Fruit fly (Drosophila melanogaster): Measurements from ENCODE around the gene RpS20.

RpS20 gene

dm6 chr3R:20835531-20835930 is 13.6 kb downstream of the RpS20 start:
- TF ChIP-seq CG8478 (optimal IDR thresholded peaks at IDR 0.05) = no peak
- TF ChIP-seq CTCF (optimal IDR thresholded peaks at IDR 0.05) = no peak

dm6 chr3R:20836257-20836856 is 14.4 kb downstream of the RpS20 start:
- TF ChIP-seq CG8478 (optimal IDR thresholded peaks at IDR 0.05) (no peak), CTCF (optimal IDR thresholded peaks at IDR 0.05) (no peak)

- TF ChIP-seq CTCF (optimal IDR thresholded peaks at IDR 0.05) = no peak
- TF ChIP-seq CG8478 (optimal IDR thresholded peaks at IDR 0.05) = no peak
Measured at dm6 chr3R:20837242-20837664, 15.3 kb downstream of the RpS20 start.

- TF ChIP-seq CG8478 (optimal IDR thresholded peaks at IDR 0.05) (no peak), CTCF (optimal IDR thresholded peaks at IDR 0.05) (no peak)
Measured at dm6 chr3R:20838787-20839186, 16.8 kb downstream of the RpS20 start.

dm6 chr3R:20841840-20842239 is 19.9 kb downstream of the RpS20 start, which contains the start of gene CG15695:
Gene CG15695 (plus strand): TSS chr3R:20842140.
- no peak for TF ChIP-seq CTCF (optimal IDR thresholded peaks at IDR 0.05)
- no peak for TF ChIP-seq CG8478 (optimal IDR thresholded peaks at IDR 0.05)

dm6 chr3R:20845493-20845892 is 23.5 kb downstream of the RpS20 start:
- TF ChIP-seq CTCF (optimal IDR thresholded peaks at IDR 0.05) (no peak), CG8478 (optimal IDR thresholded peaks at IDR 0.05) (no peak)

dm6 chr3R:20846316-20846715 is 24.3 kb downstream of the RpS20 start:
- no peak for TF ChIP-seq CG8478 (optimal IDR thresholded peaks at IDR 0.05)

- TF ChIP-seq CTCF (optimal IDR thresholded peaks at IDR 0.05) = no peak
- TF ChIP-seq CG8478 (optimal IDR thresholded peaks at IDR 0.05) = no peak
Measured at dm6 chr3R:20846768-20847167, 24.8 kb downstream of the RpS20 start, which contains the start of gene CG15696. Gene CG15696 (plus strand): TSS chr3R:20847068.

dm6 chr3R:20850395-20851039 is 28.5 kb downstream of the RpS20 start, which contains the start of gene RpS30:
Gene RpS30 (plus strand): TSS chr3R:20850516.
- TF ChIP-seq CG8478 (optimal IDR thresholded peaks at IDR 0.05) (no peak), CTCF (optimal IDR thresholded peaks at IDR 0.05) (peak; percentile 39 to 41)

- TF ChIP-seq CTCF (optimal IDR thresholded peaks at IDR 0.05) (no peak), CG8478 (optimal IDR thresholded peaks at IDR 0.05) (no peak)
Measured at dm6 chr3R:20859845-20860244, 37.9 kb downstream of the RpS20 start, which contains the start of gene Ir93a. Gene Ir93a (minus strand): TSS chr3R:20859945.

dm6 chr3R:20866204-20866603 is 44.2 kb downstream of the RpS20 start, which contains the start of gene KaiR1D:
Gene KaiR1D (minus strand): TSS chr3R:20866231.
- TF ChIP-seq CG8478 (optimal IDR thresholded peaks at IDR 0.05) (no peak), CTCF (optimal IDR thresholded peaks at IDR 0.05) (no peak)

- no peak for TF ChIP-seq CTCF (optimal IDR thresholded peaks at IDR 0.05)
- no peak for TF ChIP-seq CG8478 (optimal IDR thresholded peaks at IDR 0.05)
Measured at dm6 chr3R:20870736-20871135, 48.8 kb downstream of the RpS20 start, which contains the start of gene TotA. Gene TotA (plus strand): TSS chr3R:20871036.

- TF ChIP-seq CTCF (optimal IDR thresholded peaks at IDR 0.05) (no peak), CG8478 (optimal IDR thresholded peaks at IDR 0.05) (no peak)
Measured at dm6 chr3R:20872688-20873087, 50.7 kb downstream of the RpS20 start, which contains the start of gene TotC. Gene TotC (plus strand): TSS chr3R:20872988.

Measured in S2 (cell line).